Worm (Caenorhabditis elegans): Measurements from ENCODE around the gene jhdm-1.

- TF ChIP-seq dao-5 (tag; optimal IDR thresholded peaks at IDR 0.05) (no peak), W03F9.2 (tag; optimal IDR thresholded peaks at IDR 0.05) (no peak)
Observed at ce11 chrIII:6432939-6433338, 21.3 kb upstream of the jhdm-1 start, which contains the start of gene vps-16.

Data from whole organism, L4/young adult.